Fruit fly (Drosophila melanogaster): ENCODE measurements around the gene Cad89D.

- TF ChIP-seq psq (optimal IDR thresholded peaks at IDR 0.05) (no peak), ttk (optimal IDR thresholded peaks at IDR 0.05) (no peak), h (optimal IDR thresholded peaks at IDR 0.05) (no peak), insv (optimal IDR thresholded peaks at IDR 0.05) (no peak)
Observed at dm6 chr3R:16498859-16499258, 3.6 kb upstream of the Cad89D start, which contains the start of gene Gr89a.

Data from Kc167 (cell line).